Fruit fly (Drosophila melanogaster): ENCODE data around the gene Gbeta5.

The Gbeta5 gene

dm6 chrX:8101479-8102198 is 50.4 kb downstream of the Gbeta5 start, which contains the start of gene CG2258 (continued):
- TF ChIP-seq CG15514 (GFP tag; optimal IDR thresholded peaks at IDR 0.05) (peak; percentile 85), Med (GFP tag) (peak; percentile 95), caup (GFP tag; optimal IDR thresholded peaks at IDR 0.05; ENCODE audit: severe bottlenecking) (peak; percentile 75), D19A (tag; optimal IDR thresholded peaks at IDR 0.05) (peak; percentile 82), nmo (GFP tag; optimal IDR thresholded peaks at IDR 0.05) (peak; percentile 89), fru (optimal IDR thresholded peaks at IDR 0.05) (no peak), CG30431 (GFP tag; optimal IDR thresholded peaks at IDR 0.05) (peak; percentile 65), sob (GFP tag; IDR thresholded peaks at IDR 0.05) (peak; percentile 86), Sry-β (GFP tag; optimal IDR thresholded peaks at IDR 0.05) (peak; percentile 10), sug (tag; optimal IDR thresholded peaks at IDR 0.05) (peak; percentile 67), CG1024 (GFP tag; IDR thresholded peaks at IDR 0.05) (peak; percentile 76), CG2116 (GFP tag; optimal IDR thresholded peaks at IDR 0.05) (peak; percentile 28), Mes4 (GFP tag; optimal IDR thresholded peaks at IDR 0.05) (no peak), CG3838 (GFP tag; optimal IDR thresholded peaks at IDR 0.05) (peak; percentile 15), bigmax (GFP tag; optimal IDR thresholded peaks at IDR 0.05) (no peak), zfh1 (GFP tag; IDR thresholded peaks at IDR 0.05) (peak; percentile 86), CG17328 (GFP tag; IDR thresholded peaks at IDR 0.05) (peak; percentile 86), emc (GFP tag; optimal IDR thresholded peaks at IDR 0.05) (peak; percentile 12), CG13624 (GFP tag; optimal IDR thresholded peaks at IDR 0.05) (peak; percentile 65), mam (GFP tag; optimal IDR thresholded peaks at IDR 0.05) (peak; percentile 17), CG2120 (GFP tag; optimal IDR thresholded peaks at IDR 0.05) (peak; percentile 87), cg (GFP tag; optimal IDR thresholded peaks at IDR 0.05) (peak; percentile 59), CG14965 (GFP tag; optimal IDR thresholded peaks at IDR 0.05; ENCODE audit: borderline replicate concordance) (peak; percentile 35), crp (GFP tag; optimal IDR thresholded peaks at IDR 0.05) (peak in 1 of 2 experiments; percentile 12), CG11085 (GFP tag; IDR thresholded peaks at IDR 0.05) (peak; percentile 44; the same call in 1 of the 2 replicates), CG8290 (GFP tag; optimal IDR thresholded peaks at IDR 0.05) (no peak), CG8290 (tag; optimal IDR thresholded peaks at IDR 0.05) (peak; percentile 16 to 87), CG14667 (GFP tag; IDR thresholded peaks at IDR 0.05) (peak; percentile 85), CG6272 (GFP tag; IDR thresholded peaks at IDR 0.05) (peak; percentile 67), CG5953 (GFP tag; IDR thresholded peaks at IDR 0.05) (peak; percentile 82; the same call in 1 of the 2 replicates), CG17568 (GFP tag; optimal IDR thresholded peaks at IDR 0.05) (peak; percentile 70), Tbp (GFP tag; optimal IDR thresholded peaks at IDR 0.05) (no peak), sisA (GFP tag; IDR thresholded peaks at IDR 0.05) (peak; percentile 89), usp (GFP tag; optimal IDR thresholded peaks at IDR 0.05) (no peak), yki (optimal IDR thresholded peaks at IDR 0.05) (no peak), CG31365 (tag; optimal IDR thresholded peaks at IDR 0.05) (peak; percentile 53), Xrp1 (GFP tag; IDR thresholded peaks at IDR 0.05) (peak; percentile 86), Chrac-16 (GFP tag; optimal IDR thresholded peaks at IDR 0.05) (peak; percentile 76), CG7839 (tag; optimal IDR thresholded peaks at IDR 0.05) (peak; percentile 92), ftz-f1 (GFP tag; optimal IDR thresholded peaks at IDR 0.05) (no peak), nau (GFP tag; optimal IDR thresholded peaks at IDR 0.05) (peak; percentile 79), gcm2 (GFP tag; optimal IDR thresholded peaks at IDR 0.05) (no peak), bbx (GFP tag; IDR thresholded peaks at IDR 0.05; ENCODE audit: partially characterized antibody) (peak; percentile 20; the same call in 1 of the 2 replicates), row (GFP tag; IDR thresholded peaks at IDR 0.05) (peak; percentile 93), CG9609 (GFP tag; optimal IDR thresholded peaks at IDR 0.05) (peak; percentile 75), CG32767 (GFP tag; IDR thresholded peaks at IDR 0.05) (peak; percentile 76), CG6654 (GFP tag; optimal IDR thresholded peaks at IDR 0.05) (peak; percentile 71), Optix (GFP tag; IDR thresholded peaks at IDR 0.05) (peak; percentile 76), CG32772 (GFP tag; IDR thresholded peaks at IDR 0.05) (peak; percentile 89), klu (GFP tag; IDR thresholded peaks at IDR 0.05) (peak; percentile 68), PHDP (tag; optimal IDR thresholded peaks at IDR 0.05) (peak; percentile 88)

Measured in whole organism, embryonic.